Worm (Caenorhabditis elegans) whole organism, late embryonic: ENCODE results near the gene Y59C2A.3.

Experiments used
- C08G9.2 ChIP-seq: sonication (generic microtip); optimal IDR thresholded peaks from 2 replicates; lab custom pipeline; 2016; ENCODE audit warnings: mild to moderate bottlenecking, missing genetic modification characterization, moderate library complexity, missing compliant biosample characterization
- C38D4.7 ChIP-seq: fragments of 200-800 bp; sonication (Bioruptor generic); optimal IDR thresholded peaks from 2 replicates; lab custom pipeline; 2018; ENCODE audit warnings: mild to moderate bottlenecking, missing genetic modification characterization, moderate library complexity, missing compliant biosample characterization
- K09A11.1 ChIP-seq: sonication (generic microtip); optimal IDR thresholded peaks from 2 replicates; lab custom pipeline; 2017; ENCODE audit warnings: antibody characterized with exemption, mild to moderate bottlenecking, missing genetic modification characterization, missing compliant biosample characterization; ENCODE audit not compliant: insufficient read depth
- T23F11.4 ChIP-seq: fragments of 200-800 bp; sonication (Bioruptor generic); optimal IDR thresholded peaks from 2 replicates; lab custom pipeline; 2018; ENCODE audit warnings: mild to moderate bottlenecking, missing genetic modification characterization, missing compliant biosample characterization
- Y22D7AL.16 ChIP-seq: sonication (generic microtip); optimal IDR thresholded peaks from 2 replicates; lab custom pipeline; 2016; ENCODE audit warnings: missing genetic modification characterization, missing compliant biosample characterization
- ahr-1 ChIP-seq: sonication (generic microtip); optimal IDR thresholded peaks from 2 replicates; lab custom pipeline; 2016; ENCODE audit warnings: missing genetic modification characterization, missing compliant biosample characterization
- ama-1 ChIP-seq: fragments of 150-350 bp; optimal IDR thresholded peaks from 2 replicates; lab custom pipeline; 2014
- ceh-14 ChIP-seq: sonication (generic microtip); optimal IDR thresholded peaks from 2 replicates; lab custom pipeline; 2016; ENCODE audit warnings: missing genotype, missing genetic modification characterization, missing compliant biosample characterization
- ceh-18 ChIP-seq: sonication (generic microtip); optimal IDR thresholded peaks from 2 replicates; lab custom pipeline; 2016; ENCODE audit warnings: missing genetic modification characterization, missing compliant biosample characterization
- ceh-24 ChIP-seq: sonication (generic microtip); optimal IDR thresholded peaks from 2 replicates; lab custom pipeline; 2016; ENCODE audit warnings: mild to moderate bottlenecking, missing genetic modification characterization, missing compliant biosample characterization
- ceh-31 ChIP-seq: sonication (generic microtip); optimal IDR thresholded peaks from 2 replicates; lab custom pipeline; 2016; ENCODE audit warnings: missing genetic modification characterization, missing compliant biosample characterization
- ceh-45 ChIP-seq: fragments of 200-800 bp; sonication (Bioruptor generic); IDR thresholded peaks from 2 replicates; pipeline ENCODE4 v1.3.6; 2022; ENCODE audit warnings: missing genetic modification reagents, missing genetic modification characterization, missing compliant biosample characterization
- ceh-48 ChIP-seq: sonication (generic microtip); optimal IDR thresholded peaks from 2 replicates; lab custom pipeline; 2016; ENCODE audit warnings: missing genetic modification characterization, inconsistent platforms, missing compliant biosample characterization
- ceh-6 ChIP-seq: fragments of 200-800 bp; sonication (Bioruptor generic); optimal IDR thresholded peaks from 2 replicates; lab custom pipeline; 2018; ENCODE audit warnings: mild to moderate bottlenecking, missing genetic modification characterization, missing compliant biosample characterization
- ceh-9 ChIP-seq: sonication (generic microtip); optimal IDR thresholded peaks from 2 replicates; lab custom pipeline; 2016; ENCODE audit warnings: mild to moderate bottlenecking, missing genetic modification characterization, inconsistent platforms, missing compliant biosample characterization
- dmd-4 ChIP-seq: sonication (generic microtip); optimal IDR thresholded peaks from 2 replicates; lab custom pipeline; 2016; ENCODE audit warnings: borderline replicate concordance, missing genetic modification characterization, missing compliant biosample characterization
- elt-2 ChIP-seq: sonication (generic microtip); optimal IDR thresholded peaks from 2 replicates; lab custom pipeline; 2016; ENCODE audit warnings: missing genetic modification reagents, missing genetic modification characterization, missing compliant biosample characterization
- eyg-1 ChIP-seq: sonication (generic microtip); optimal IDR thresholded peaks from 2 replicates; lab custom pipeline; 2016; ENCODE audit warnings: missing genotype, missing genetic modification characterization, missing compliant biosample characterization
- gmeb-2 ChIP-seq: sonication (generic microtip); optimal IDR thresholded peaks from 2 replicates; lab custom pipeline; 2016; ENCODE audit warnings: missing genetic modification characterization, inconsistent platforms, missing compliant biosample characterization
- hlh-30 ChIP-seq: sonication (generic microtip); optimal IDR thresholded peaks from 2 replicates; lab custom pipeline; 2017; ENCODE audit warnings: antibody characterized with exemption, missing genetic modification characterization, missing compliant biosample characterization; ENCODE audit not compliant: insufficient read depth
- lin-11 ChIP-seq: fragments of 200-800 bp; sonication (Bioruptor generic); optimal IDR thresholded peaks from 2 replicates; lab custom pipeline; 2018; ENCODE audit warnings: mild to moderate bottlenecking, missing genetic modification characterization, missing compliant biosample characterization
- madf-2 ChIP-seq: sonication (generic microtip); optimal IDR thresholded peaks from 2 replicates; lab custom pipeline; 2017; ENCODE audit warnings: missing genetic modification characterization, missing compliant biosample characterization
- mec-3 ChIP-seq: sonication (generic microtip); optimal IDR thresholded peaks from 2 replicates; lab custom pipeline; 2016; ENCODE audit warnings: borderline replicate concordance, missing genetic modification characterization, missing compliant biosample characterization
- nfya-1 ChIP-seq: sonication (generic microtip); optimal IDR thresholded peaks from 2 replicates; lab custom pipeline; 2017; ENCODE audit warnings: missing genetic modification characterization, mild to moderate bottlenecking, missing compliant biosample characterization, antibody characterized with exemption, moderate library complexity
- nhr-11 ChIP-seq: fragments of 150-350 bp; optimal IDR thresholded peaks from 2 replicates; lab custom pipeline; 2014; ENCODE audit warnings: missing biosample characterization, missing genetic modification characterization
- nhr-232 ChIP-seq: sonication (generic microtip); optimal IDR thresholded peaks from 2 replicates; lab custom pipeline; 2016; ENCODE audit warnings: missing genetic modification characterization, missing compliant biosample characterization
- pag-3 ChIP-seq: sonication (generic microtip); optimal IDR thresholded peaks from 2 replicates; lab custom pipeline; 2016; ENCODE audit warnings: missing compliant biosample characterization, missing genetic modification characterization, borderline replicate concordance
- pat-9 ChIP-seq: fragments of 200-800 bp; sonication (Bioruptor generic); optimal IDR thresholded peaks from 2 replicates; lab custom pipeline; 2018; ENCODE audit warnings: mild to moderate bottlenecking, missing genetic modification characterization, moderate library complexity, missing compliant biosample characterization
- pax-1 ChIP-seq: fragments of 150-350 bp; optimal IDR thresholded peaks from 2 replicates; lab custom pipeline; 2014; ENCODE audit warnings: missing biosample characterization, missing genetic modification characterization
- pha-2 ChIP-seq: sonication (generic microtip); optimal IDR thresholded peaks from 2 replicates; lab custom pipeline; 2017; ENCODE audit warnings: mild to moderate bottlenecking, missing genetic modification characterization, missing compliant biosample characterization
- pqm-1 ChIP-seq: sonication (generic microtip); optimal IDR thresholded peaks from 2 replicates; lab custom pipeline; 2016; ENCODE audit warnings: missing genetic modification characterization, missing compliant biosample characterization
- tbx-7 ChIP-seq: sonication (generic microtip); optimal IDR thresholded peaks from 2 replicates; lab custom pipeline; 2016; ENCODE audit warnings: missing genotype, missing genetic modification characterization, missing compliant biosample characterization
- ttx-3 ChIP-seq: sonication (generic microtip); optimal IDR thresholded peaks from 2 replicates; lab custom pipeline; 2016; ENCODE audit warnings: missing genetic modification reagents, missing genetic modification characterization, missing compliant biosample characterization
- unc-3 ChIP-seq, 2 experiments: fragments of 200-800 bp in 1 of 2; sonication (Bioruptor generic) in 1 of 2; sonication (generic microtip) in 1 of 2; conservative IDR thresholded peaks in 1 of 2; optimal IDR thresholded peaks in 1 of 2; 2 replicates each; pipeline versions ENCODE4 v1.3.6 to Lab custom; 2016 to 2022; ENCODE audit warnings: missing compliant biosample characterization in 2 of 2, missing genetic modification characterization in 2 of 2, missing genetic modification reagents in 1 of 2
- unc-42 ChIP-seq: sonication (generic microtip); optimal IDR thresholded peaks from 2 replicates; lab custom pipeline; 2016; ENCODE audit warnings: missing genotype, missing genetic modification characterization, missing compliant biosample characterization
- unc-55 ChIP-seq: sonication (generic microtip); optimal IDR thresholded peaks from 2 replicates; lab custom pipeline; 2017; ENCODE audit warnings: missing biosample characterization, missing genetic modification reagents, missing genetic modification characterization
- zip-5 ChIP-seq: sonication (generic microtip); optimal IDR thresholded peaks from 2 replicates; lab custom pipeline; 2016; ENCODE audit warnings: missing genetic modification characterization, missing compliant biosample characterization
- ztf-16 ChIP-seq: sonication (generic microtip); optimal IDR thresholded peaks from 2 replicates; lab custom pipeline; 2017; ENCODE audit warnings: missing genetic modification characterization, missing compliant biosample characterization

Gene Y59C2A.3

DNA sequence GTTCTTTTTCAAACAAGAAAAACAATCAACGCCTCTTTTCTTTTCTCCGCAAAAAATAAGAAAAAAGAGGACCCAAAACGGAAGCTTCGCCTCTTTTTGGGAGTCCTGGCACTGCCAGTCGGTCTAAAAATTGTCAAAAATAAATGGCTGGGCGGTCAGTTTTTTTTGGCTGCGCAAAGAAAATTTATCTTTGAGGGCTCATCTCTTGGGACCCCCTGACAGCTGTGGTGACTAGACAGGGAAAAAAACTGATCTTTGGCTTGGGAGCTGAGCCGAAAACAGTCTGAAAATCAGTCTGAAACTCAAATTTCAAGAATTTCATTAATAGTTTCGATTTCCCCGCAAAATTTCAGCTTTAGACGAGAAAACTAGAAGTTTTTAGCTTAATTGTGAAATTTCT, 29.2 kb downstream of the Y59C2A.3 start:
- TF ChIP-seq Y22D7AL.16 (no peak), madf-2 (no peak), ceh-6 (GFP tag; lab: Kevin White, UChicago) (no peak), nhr-11 (tag; lab: Kevin White, UChicago) (no peak), unc-55 (GFP tag; lab: Kevin White, UChicago) (no peak), ttx-3 (no peak), ceh-18 (tag; lab: Kevin White, UChicago) (no peak), unc-42 (tag; lab: Kevin White, UChicago) (no peak), zip-5 (tag; lab: Kevin White, UChicago) (no peak), dmd-4 (no peak), gmeb-2 (tag; lab: Kevin White, UChicago) (no peak), ztf-16 (no peak), pha-2 (tag; lab: Kevin White, UChicago) (no peak), ama-1 (lab: Kevin White, UChicago) (no peak), pqm-1 (tag; lab: Kevin White, UChicago) (no peak), K09A11.1 (tag; lab: Kevin White, UChicago) (no peak), eyg-1 (tag; lab: Kevin White, UChicago) (no peak)

DNA sequence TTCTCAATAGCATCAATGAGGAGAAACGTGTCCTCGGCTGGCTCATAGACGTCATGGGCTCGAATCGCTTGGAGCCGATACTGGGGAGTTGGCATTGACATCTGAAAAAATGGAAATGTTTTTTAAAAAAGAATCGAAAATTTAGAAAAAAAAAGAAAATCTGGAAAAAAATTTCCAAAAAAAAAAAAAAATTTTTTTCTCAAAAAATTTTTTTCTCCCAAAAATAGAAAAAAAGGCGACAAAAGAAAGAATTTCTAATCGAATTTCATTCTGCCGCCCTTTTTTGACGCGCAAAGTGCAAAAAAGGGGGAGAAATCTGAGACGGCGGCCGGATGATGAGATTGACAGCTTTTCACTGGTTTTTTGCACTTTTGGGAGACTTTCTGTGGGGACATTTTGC, 30.4 kb downstream of the Y59C2A.3 start, which contains the start of gene mtq-2:
mtq-2 (minus strand) TSS at position 101 of the 400 bp plus-strand sequence.
- TF ChIP-seq pat-9 (tag; lab: Kevin White, UChicago) (no peak), elt-2 (tag; lab: Kevin White, UChicago) (no peak), ttx-3 (no peak), Y22D7AL.16 (no peak), ceh-18 (tag; lab: Kevin White, UChicago) (no peak), tbx-7 (tag; lab: Kevin White, UChicago) (no peak), ceh-14 (tag; lab: Kevin White, UChicago) (no peak), ceh-31 (tag; lab: Kevin White, UChicago) (no peak), nhr-232 (tag; lab: Kevin White, UChicago) (no peak), unc-3 (GFP tag; conservative IDR thresholded peaks at IDR 0.05; lab: Robert Waterston, UW) (no peak), unc-3 (tag; optimal IDR thresholded peaks at IDR 0.05; lab: Kevin White, UChicago) (no peak), ceh-45 (GFP tag; lab: Robert Waterston, UW) (no peak)
- TF ChIP-seq, all 69 proteins: peak for 0

DNA sequence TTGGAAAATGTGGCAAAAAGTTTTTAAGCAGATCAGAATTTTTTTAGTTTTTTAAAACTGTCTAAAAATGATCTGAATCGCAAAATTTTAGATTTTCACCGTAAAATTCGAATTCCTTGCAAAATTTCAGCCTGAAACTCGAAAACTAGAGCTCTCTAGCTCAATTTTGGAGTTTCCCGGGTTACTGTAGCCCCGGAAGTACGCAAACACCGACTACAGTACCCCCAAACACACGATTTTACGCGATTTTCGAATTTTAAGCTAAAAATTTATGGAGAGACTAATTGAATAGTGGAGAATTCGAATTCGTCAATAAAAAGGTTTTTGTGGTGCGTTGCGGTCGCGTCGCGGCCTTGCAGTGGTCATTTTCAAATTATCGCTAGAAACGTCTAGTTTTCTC, 33.0 kb downstream of the Y59C2A.3 start:
- TF ChIP-seq T23F11.4 (no peak), pqm-1 (tag; lab: Kevin White, UChicago) (no peak)

DNA sequence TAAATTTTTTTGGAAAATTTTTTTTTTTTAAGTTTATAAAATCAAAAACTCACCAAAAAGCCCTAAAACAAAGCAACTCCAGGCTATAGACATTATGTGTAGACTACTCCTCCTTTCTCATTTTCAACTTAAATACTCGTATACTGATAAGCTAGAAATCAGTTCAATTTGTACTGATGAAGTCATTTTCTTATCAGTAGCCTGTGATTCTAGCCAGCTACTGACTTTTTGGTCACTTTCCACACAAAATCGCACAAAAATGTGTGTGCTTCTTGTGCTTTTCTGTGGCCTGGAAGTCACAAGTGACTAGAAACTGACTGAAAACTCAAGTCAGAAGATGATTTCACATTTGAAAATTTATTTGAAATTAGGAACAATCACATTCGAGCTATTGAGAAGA, 33.4 kb downstream of the Y59C2A.3 start, which contains the start of gene gba-2:
gba-2 (minus strand) TSS at position 106 of the 400 bp plus-strand sequence.
- TF ChIP-seq C38D4.7 (GFP tag; lab: Kevin White, UChicago) (no peak), ceh-48 (tag; lab: Kevin White, UChicago) (no peak), ceh-18 (tag; lab: Kevin White, UChicago) (no peak), ama-1 (lab: Kevin White, UChicago) (no peak), ahr-1 (tag; lab: Kevin White, UChicago) (no peak), pag-3 (tag; lab: Kevin White, UChicago) (no peak), hlh-30 (tag; lab: Kevin White, UChicago) (no peak), ceh-9 (no peak), pax-1 (no peak), ceh-24 (tag; lab: Kevin White, UChicago) (no peak), C08G9.2 (tag; lab: Kevin White, UChicago) (no peak), unc-3 (GFP tag; conservative IDR thresholded peaks at IDR 0.05; lab: Robert Waterston, UW) (no peak), unc-3 (tag; optimal IDR thresholded peaks at IDR 0.05; lab: Kevin White, UChicago) (no peak), eyg-1 (tag; lab: Kevin White, UChicago) (no peak), mec-3 (tag; lab: Kevin White, UChicago) (no peak), lin-11 (tag; lab: Kevin White, UChicago) (no peak), nfya-1 (tag; lab: Kevin White, UChicago) (no peak), nhr-232 (tag; lab: Kevin White, UChicago) (no peak)
